Fruit fly (Drosophila melanogaster) whole organism, embryonic: ENCODE measurements around the gene CG46460.
A peak's percentile ranks its signal among the peaks of the same experiment; 100 is the strongest.

Source experiments
- Atf-2 ChIP-seq: fragments of 200-800 bp; sonication (Bioruptor generic); optimal IDR thresholded peaks from 2 replicates; lab custom pipeline; 2016; ENCODE audit warnings: missing biosample characterization, missing genetic modification characterization
- CG10959 ChIP-seq: fragments of 200-800 bp; sonication (Bioruptor generic); IDR thresholded peaks from 2 replicates; pipeline ENCODE4 v1.3.6; 2022; ENCODE audit warnings: missing biosample characterization, missing genetic modification characterization
- CG11560 ChIP-seq: fragments of 200-800 bp; sonication (Bioruptor generic); IDR thresholded peaks from 3 replicates; pipeline ENCODE4 v1.3.6; 2022; ENCODE audit warnings: missing biosample characterization, missing genetic modification characterization
- CG12071 ChIP-seq: fragments of 200-800 bp; sonication (Bioruptor generic); optimal IDR thresholded peaks from 3 replicates; lab custom pipeline; 2018; ENCODE audit warnings: missing biosample characterization, mild to moderate bottlenecking, missing genetic modification characterization
- CG13296 ChIP-seq: fragments of 200-800 bp; sonication (Bioruptor generic); optimal IDR thresholded peaks from 3 replicates; lab custom pipeline; 2018; ENCODE audit warnings: missing biosample characterization, mild to moderate bottlenecking, missing genetic modification characterization
- CG14050 ChIP-seq: fragments of 200-800 bp; sonication (Bioruptor generic); IDR thresholded peaks from 3 replicates; pipeline ENCODE4 v1.3.6; 2022; ENCODE audit warnings: missing biosample characterization, missing genetic modification characterization
- CG14710 ChIP-seq: fragments of 200-800 bp; sonication (Bioruptor generic); optimal IDR thresholded peaks from 3 replicates; lab custom pipeline; 2019; ENCODE audit warnings: missing biosample characterization, mild to moderate bottlenecking, missing genetic modification characterization, moderate library complexity
- CG15479 ChIP-seq: fragments of 200-800 bp; sonication (Bioruptor generic); optimal IDR thresholded peaks from 3 replicates; lab custom pipeline; 2019; ENCODE audit warnings: missing biosample characterization, mild to moderate bottlenecking, missing genetic modification characterization, moderate library complexity
- CG17912 ChIP-seq: fragments of 200-800 bp; sonication (Bioruptor generic); optimal IDR thresholded peaks from 2 replicates; lab custom pipeline; 2018; ENCODE audit warnings: missing biosample characterization, mild to moderate bottlenecking, missing genetic modification characterization
- CG30403 ChIP-seq: fragments of 200-800 bp; sonication (Bioruptor generic); optimal IDR thresholded peaks from 3 replicates; lab custom pipeline; 2016; ENCODE audit warnings: missing biosample characterization, missing genetic modification characterization
- CG3281 ChIP-seq: fragments of 200-800 bp; sonication (Bioruptor generic); optimal IDR thresholded peaks from 3 replicates; lab custom pipeline; 2017; ENCODE audit warnings: missing biosample characterization, mild to moderate bottlenecking, missing genetic modification characterization
- CG4424 ChIP-seq: fragments of 200-800 bp; sonication (Bioruptor generic); optimal IDR thresholded peaks from 3 replicates; lab custom pipeline; 2016; ENCODE audit warnings: missing biosample characterization, missing genetic modification characterization
- CG6683 ChIP-seq: fragments of 200-800 bp; sonication (Bioruptor generic); optimal IDR thresholded peaks from 2 replicates; lab custom pipeline; 2017; ENCODE audit warnings: missing biosample characterization, mild to moderate bottlenecking, missing genetic modification characterization, missing genetic modification reagents
- CG6765 ChIP-seq: fragments of 200-800 bp; sonication (Bioruptor generic); optimal IDR thresholded peaks from 3 replicates; lab custom pipeline; 2017; ENCODE audit warnings: missing biosample characterization, mild to moderate bottlenecking, missing genetic modification characterization
- CG6854 ChIP-seq: fragments of 200-800 bp; sonication (Bioruptor generic); optimal IDR thresholded peaks from 3 replicates; lab custom pipeline; 2017; ENCODE audit warnings: missing biosample characterization, mild to moderate bottlenecking, missing genetic modification characterization
- CG7271 ChIP-seq: fragments of 200-800 bp; sonication (Bioruptor generic); optimal IDR thresholded peaks from 2 replicates; lab custom pipeline; 2018; ENCODE audit warnings: missing biosample characterization, mild to moderate bottlenecking, missing genetic modification characterization, moderate library complexity
- CG8944 ChIP-seq: fragments of 200-800 bp; sonication (Bioruptor generic); optimal IDR thresholded peaks from 3 replicates; lab custom pipeline; 2016; ENCODE audit warnings: missing biosample characterization, missing genetic modification characterization
- Dek ChIP-seq: fragments of 200-800 bp; sonication (Bioruptor generic); optimal IDR thresholded peaks from 3 replicates; lab custom pipeline; 2019; ENCODE audit warnings: missing biosample characterization, mild to moderate bottlenecking, missing genetic modification characterization, moderate library complexity
- HHEX ChIP-seq: fragments of 200-800 bp; sonication (Bioruptor generic); optimal IDR thresholded peaks from 3 replicates; lab custom pipeline; 2017; ENCODE audit warnings: missing biosample characterization, mild to moderate bottlenecking, missing genetic modification characterization, missing genetic modification reagents
- Hr3 ChIP-seq: fragments of 200-800 bp; sonication (Bioruptor generic); optimal IDR thresholded peaks from 3 replicates; lab custom pipeline; 2016; ENCODE audit warnings: missing biosample characterization, missing genetic modification characterization
- Lpt ChIP-seq: fragments of >200 bp; optimal IDR thresholded peaks from 2 replicates; lab custom pipeline; 2018; ENCODE audit warnings: missing biosample characterization, missing genetic modification characterization
- NC2β ChIP-seq: fragments of 200-800 bp; sonication (Bioruptor generic); optimal IDR thresholded peaks from 2 replicates; lab custom pipeline; 2016; ENCODE audit warnings: missing biosample characterization, missing genetic modification characterization
- NK7.1 ChIP-seq: fragments of 200-800 bp; sonication (Bioruptor generic); optimal IDR thresholded peaks from 3 replicates; lab custom pipeline; 2016; ENCODE audit warnings: missing biosample characterization, missing genetic modification characterization
- Nf-YC ChIP-seq: fragments of 200-800 bp; optimal IDR thresholded peaks from 3 replicates; lab custom pipeline; 2019; ENCODE audit warnings: missing biosample characterization, mild to moderate bottlenecking, missing genetic modification characterization, moderate library complexity
- Sry-δ ChIP-seq: fragments of 200-800 bp; sonication (Bioruptor generic); optimal IDR thresholded peaks from 2 replicates; lab custom pipeline; 2016; ENCODE audit warnings: missing biosample characterization, missing genetic modification characterization
- Usf ChIP-seq: fragments of 200-800 bp; sonication (Bioruptor generic); optimal IDR thresholded peaks from 2 replicates; lab custom pipeline; 2017; ENCODE audit warnings: missing genotype, missing biosample characterization, missing genetic modification characterization
- Xrp1 ChIP-seq: fragments of 200-800 bp; sonication (Bioruptor generic); IDR thresholded peaks from 2 replicates; pipeline ENCODE4 v1.3.6; 2022; ENCODE audit warnings: missing biosample characterization, missing genetic modification characterization
- ato ChIP-seq: fragments of 200-800 bp; sonication (Bioruptor generic); IDR thresholded peaks from 2 replicates; pipeline ENCODE4 v1.3.6; 2022; ENCODE audit warnings: missing biosample characterization, missing genetic modification characterization; ENCODE audit not compliant: partially characterized antibody
- cas ChIP-seq: fragments of 200-800 bp; sonication (Bioruptor generic); IDR thresholded peaks from 2 replicates; pipeline ENCODE4 v1.3.6; 2022; ENCODE audit warnings: missing biosample characterization, missing genetic modification characterization
- corto ChIP-seq: fragments of 200-800 bp; sonication (Bioruptor generic); optimal IDR thresholded peaks from 2 replicates; lab custom pipeline; 2016; ENCODE audit warnings: missing biosample characterization, mild to moderate bottlenecking, missing genetic modification characterization, moderate library complexity
- crc ChIP-seq: fragments of 200-800 bp; sonication (Bioruptor generic); optimal IDR thresholded peaks from 2 replicates; lab custom pipeline; 2016; ENCODE audit warnings: missing biosample characterization, missing genetic modification characterization
- dm ChIP-seq: fragments of 200-800 bp; sonication (Bioruptor generic); optimal IDR thresholded peaks from 3 replicates; lab custom pipeline; 2016; ENCODE audit warnings: missing biosample characterization, missing genetic modification characterization
- grn ChIP-seq: fragments of 200-800 bp; sonication (Bioruptor generic); optimal IDR thresholded peaks from 3 replicates; lab custom pipeline; 2017; ENCODE audit warnings: missing biosample characterization, missing genetic modification characterization
- ham ChIP-seq: fragments of 200-800 bp; sonication (Bioruptor generic); IDR thresholded peaks from 2 replicates; pipeline ENCODE4 v1.3.6; 2022; ENCODE audit warnings: missing biosample characterization, missing genetic modification characterization
- inv ChIP-seq: fragments of 200-800 bp; sonication (Bioruptor generic); IDR thresholded peaks from 2 replicates; pipeline ENCODE4 v1.3.6; 2022; ENCODE audit warnings: missing biosample characterization, missing genetic modification characterization; ENCODE audit not compliant: partially characterized antibody
- jigr1 ChIP-seq: fragments of 200-800 bp; sonication (Bioruptor generic); IDR thresholded peaks from 3 replicates; pipeline ENCODE4 v1.3.6; 2022; ENCODE audit warnings: missing biosample characterization, missing genetic modification characterization
- lab ChIP-seq: fragments of 200-800 bp; sonication (Bioruptor generic); optimal IDR thresholded peaks from 3 replicates; lab custom pipeline; 2017; ENCODE audit warnings: missing biosample characterization, missing genetic modification characterization, mild to moderate bottlenecking, moderate library complexity, missing genetic modification reagents
- lbe ChIP-seq: fragments of 200-800 bp; sonication (Bioruptor generic); optimal IDR thresholded peaks from 2 replicates; lab custom pipeline; 2016; ENCODE audit warnings: missing biosample characterization, mild to moderate bottlenecking, missing genetic modification characterization
- lilli ChIP-seq: fragments of 200-800 bp; sonication (Bioruptor generic); optimal IDR thresholded peaks from 3 replicates; lab custom pipeline; 2016; ENCODE audit warnings: missing biosample characterization, missing genetic modification characterization
- nom ChIP-seq: fragments of 200-800 bp; sonication (Bioruptor generic); optimal IDR thresholded peaks from 2 replicates; lab custom pipeline; 2017; ENCODE audit warnings: missing biosample characterization, missing genetic modification characterization, mild to moderate bottlenecking, moderate library complexity, missing genetic modification reagents
- otp ChIP-seq: fragments of 200-800 bp; sonication (Bioruptor generic); IDR thresholded peaks from 3 replicates; pipeline ENCODE4, ENCODE4 v1.3.6; 2022; ENCODE audit warnings: missing biosample characterization, missing genetic modification characterization
- peb ChIP-seq: fragments of 200-800 bp; sonication (Bioruptor generic); IDR thresholded peaks from 2 replicates; pipeline ENCODE4 v1.3.6; 2022; ENCODE audit warnings: missing biosample characterization, missing genetic modification characterization
- sd ChIP-seq: fragments of 200-800 bp; sonication (Bioruptor generic); optimal IDR thresholded peaks from 3 replicates; lab custom pipeline; 2018; ENCODE audit warnings: missing biosample characterization, mild to moderate bottlenecking, missing genetic modification characterization, moderate library complexity
- sna ChIP-seq: fragments of 200-800 bp; sonication (Bioruptor generic); IDR thresholded peaks from 2 replicates; pipeline ENCODE4 v1.3.6; 2022; ENCODE audit warnings: missing biosample characterization, missing genetic modification characterization; ENCODE audit not compliant: partially characterized antibody
- stwl ChIP-seq: fragments of 200-800 bp; sonication (Bioruptor generic); optimal IDR thresholded peaks from 3 replicates; lab custom pipeline; 2018; ENCODE audit warnings: missing biosample characterization, mild to moderate bottlenecking, missing genetic modification characterization, moderate library complexity
- tll ChIP-seq, 2 experiments: fragments of 200-800 bp in 1 of 2; fragments of >200 bp in 1 of 2; sonication (Bioruptor generic) in 1 of 2; optimal IDR thresholded peaks; 2 replicates each; lab custom pipeline; 2017 to 2019; ENCODE audit warnings: missing biosample characterization in 2 of 2, missing genetic modification characterization in 2 of 2, mild to moderate bottlenecking in 1 of 2, moderate library complexity in 1 of 2
- tna ChIP-seq: fragments of 200-800 bp; sonication (Bioruptor generic); IDR thresholded peaks from 2 replicates; pipeline ENCODE4 v1.3.6; 2022; ENCODE audit warnings: missing biosample characterization, missing genetic modification characterization; ENCODE audit not compliant: partially characterized antibody
- unpg ChIP-seq: fragments of 200-800 bp; sonication (Bioruptor generic); optimal IDR thresholded peaks from 3 replicates; lab custom pipeline; 2018; ENCODE audit warnings: missing biosample characterization, mild to moderate bottlenecking, missing genetic modification characterization, moderate library complexity
- wek ChIP-seq: fragments of 200-800 bp; sonication (Bioruptor generic); optimal IDR thresholded peaks from 3 replicates; lab custom pipeline; 2018; ENCODE audit warnings: missing biosample characterization, mild to moderate bottlenecking, missing genetic modification characterization, moderate library complexity

Gene CG46460

dm6 chr3L:4228187-4228836 is 1.2 kb upstream of the CG46460 start (continued):
- peak; percentile 93 for TF ChIP-seq jigr1 (GFP tag; lab: Robert Waterston, UW)
- peak; percentile 96 for TF ChIP-seq peb (GFP tag; lab: Robert Waterston, UW)
- TF ChIP-seq CG6765 (GFP tag; lab: Kevin White, UChicago) = peak; percentile 42
- peak in 1 of 2 experiments; percentile 19 for TF ChIP-seq tll (GFP tag; optimal IDR thresholded peaks at IDR 0.05; lab: Kevin White, UChicago)
- peak; percentile 99 for TF ChIP-seq otp
- peak; percentile 83 for TF ChIP-seq corto (GFP tag; lab: Kevin White, UChicago)
- TF ChIP-seq Sry-δ (GFP tag; lab: Kevin White, UChicago) = peak; percentile 68
- no peak for TF ChIP-seq inv (GFP tag; lab: Robert Waterston, UW)
- TF ChIP-seq sna (GFP tag; lab: Robert Waterston, UW) = no peak
- TF ChIP-seq ato (GFP tag; lab: Robert Waterston, UW) = no peak
- peak; percentile 88 for TF ChIP-seq lilli (GFP tag; lab: Kevin White, UChicago)
- peak; percentile 93 for TF ChIP-seq NC2β (GFP tag; lab: Kevin White, UChicago)
- no peak for TF ChIP-seq CG15479
- TF ChIP-seq nom (GFP tag; lab: Kevin White, UChicago) = peak; percentile 98
- peak; percentile 84 for TF ChIP-seq CG3281 (GFP tag; lab: Kevin White, UChicago)
- peak; percentile 88 for TF ChIP-seq grn (GFP tag; lab: Kevin White, UChicago)
- TF ChIP-seq sd (tag; lab: Kevin White, UChicago) = peak; percentile 78
- TF ChIP-seq CG4424 = peak; percentile 95
- TF ChIP-seq Usf (GFP tag; lab: Kevin White, UChicago) = peak; percentile 78
- TF ChIP-seq Atf-2 = peak; percentile 89
- peak; percentile 96 for TF ChIP-seq CG17912 (GFP tag; lab: Kevin White, UChicago)
- TF ChIP-seq tna = no peak
- no peak for TF ChIP-seq ham (GFP tag; lab: Robert Waterston, UW)
- TF ChIP-seq CG8944 (GFP tag; lab: Kevin White, UChicago) = peak; percentile 93
- TF ChIP-seq HHEX (GFP tag; lab: Kevin White, UChicago) = peak; percentile 94
- TF ChIP-seq unpg (GFP tag; lab: Kevin White, UChicago) = peak; percentile 97
- TF ChIP-seq CG10959 (GFP tag; lab: Robert Waterston, UW) = peak; percentile 94
- peak; percentile 38 for TF ChIP-seq stwl (tag; lab: Kevin White, UChicago)
- TF ChIP-seq NK7.1 = peak; percentile 94
- peak; percentile 97 for TF ChIP-seq CG14050 (GFP tag; lab: Robert Waterston, UW)
- peak; percentile 94 for TF ChIP-seq CG12071 (GFP tag; lab: Kevin White, UChicago)
- TF ChIP-seq CG6683 (GFP tag; lab: Kevin White, UChicago) = peak; percentile 85
- TF ChIP-seq CG13296 = peak; percentile 82
- TF ChIP-seq Nf-YC (tag; lab: Kevin White, UChicago) = peak; percentile 85
- TF ChIP-seq CG7271 = peak; percentile 81
- no peak for TF ChIP-seq Lpt
- TF ChIP-seq Dek = peak; percentile 92
- TF ChIP-seq CG11560 = peak; percentile 80
- peak; percentile 69 for TF ChIP-seq CG6854 (GFP tag; lab: Kevin White, UChicago)
- TF ChIP-seq lbe (GFP tag; lab: Kevin White, UChicago) = peak; percentile 88
- peak; percentile 98 for TF ChIP-seq Xrp1 (GFP tag; lab: Robert Waterston, UW)
- peak; percentile 67; the same call in 1 of the 2 replicates for TF ChIP-seq cas
- peak; percentile 90 for TF ChIP-seq dm
- peak; percentile 97 for TF ChIP-seq Hr3 (GFP tag; lab: Kevin White, UChicago)
- TF ChIP-seq CG30403 = peak; percentile 95
- TF ChIP-seq wek (GFP tag; lab: Kevin White, UChicago) = peak; percentile 88
- peak; percentile 81 for TF ChIP-seq crc (GFP tag; lab: Kevin White, UChicago)
- TF ChIP-seq CG14710 (tag; lab: Kevin White, UChicago) = peak; percentile 96
- peak; percentile 96 for TF ChIP-seq lab (GFP tag; lab: Kevin White, UChicago)
